Worm (Caenorhabditis elegans) whole organism, L2 larva: ENCODE data around the gene T10B5.7.

Experiments
- C34F6.9 ChIP-seq: fragments of 150-350 bp; optimal IDR thresholded peaks from 2 replicates; lab custom pipeline; 2014; ENCODE audit warnings: missing biosample characterization, missing genetic modification characterization
- F13H6.1 ChIP-seq: sonication (generic microtip); optimal IDR thresholded peaks from 2 replicates; lab custom pipeline; 2016; ENCODE audit warnings: missing genetic modification characterization, missing compliant biosample characterization
- R02D3.7 ChIP-seq: fragments of 150-350 bp; optimal IDR thresholded peaks from 2 replicates; lab custom pipeline; 2014; ENCODE audit warnings: missing biosample characterization, missing genetic modification characterization
- aly-2 ChIP-seq: fragments of 150-350 bp; optimal IDR thresholded peaks from 2 replicates; lab custom pipeline; 2014; ENCODE audit warnings: missing biosample characterization, missing genetic modification characterization
- ama-1 ChIP-seq: fragments of 150-350 bp; optimal IDR thresholded peaks from 2 replicates; lab custom pipeline; 2018; ENCODE audit warnings: inconsistent platforms
- blmp-1 ChIP-seq: sonication (generic microtip); optimal IDR thresholded peaks from 2 replicates; lab custom pipeline; 2017; ENCODE audit warnings: missing genetic modification characterization, mild to moderate bottlenecking, missing compliant biosample characterization, antibody characterized with exemption, moderate library complexity; ENCODE audit not compliant: insufficient read depth
- ceh-16 ChIP-seq: fragments of 150-350 bp; optimal IDR thresholded peaks from 2 replicates; lab custom pipeline; 2014; ENCODE audit warnings: missing biosample characterization, missing genetic modification characterization
- ceh-82 ChIP-seq: fragments of 150-350 bp; optimal IDR thresholded peaks from 2 replicates; lab custom pipeline; 2014; ENCODE audit warnings: missing biosample characterization, missing genetic modification characterization
- crh-2 ChIP-seq: sonication (generic microtip); optimal IDR thresholded peaks from 2 replicates; lab custom pipeline; 2017; ENCODE audit warnings: missing biosample characterization, missing genetic modification characterization
- dmd-4 ChIP-seq: sonication (generic microtip); optimal IDR thresholded peaks from 2 replicates; lab custom pipeline; 2017; ENCODE audit warnings: missing biosample characterization, missing genetic modification characterization
- egl-27 ChIP-seq: sonication (generic microtip); optimal IDR thresholded peaks from 3 replicates; lab custom pipeline; 2017; ENCODE audit warnings: missing biosample characterization, missing genetic modification reagents, missing genetic modification characterization
- elt-1 ChIP-seq: fragments of 150-350 bp; optimal IDR thresholded peaks from 2 replicates; lab custom pipeline; 2014; ENCODE audit warnings: missing biosample characterization, missing genetic modification characterization
- fos-1 ChIP-seq: fragments of 150-350 bp; optimal IDR thresholded peaks from 2 replicates; lab custom pipeline; 2014; ENCODE audit warnings: missing biosample characterization, missing genetic modification characterization
- gmeb-1 ChIP-seq: fragments of 150-350 bp; optimal IDR thresholded peaks from 2 replicates; lab custom pipeline; 2014; ENCODE audit warnings: missing biosample characterization, missing genetic modification characterization
- lin-11 ChIP-seq: fragments of 150-350 bp; sonication (generic microtip); optimal IDR thresholded peaks from 2 replicates; lab custom pipeline; 2014; ENCODE audit warnings: missing biosample characterization, missing genetic modification characterization, inconsistent platforms, mixed read lengths
- lin-39 ChIP-seq: fragments of 150-350 bp; optimal IDR thresholded peaks from 2 replicates; lab custom pipeline; 2014; ENCODE audit warnings: missing biosample characterization, missing genetic modification reagents, missing genetic modification characterization
- lsy-2 ChIP-seq, 2 experiments: fragments of 150-350 bp in 1 of 2; sonication (generic microtip) in 1 of 2; optimal IDR thresholded peaks; 2 replicates each; lab custom pipeline; 2014 to 2017; ENCODE audit warnings: missing biosample characterization in 2 of 2, missing genetic modification characterization in 2 of 2
- nhr-10 ChIP-seq: sonication (generic microtip); optimal IDR thresholded peaks from 2 replicates; lab custom pipeline; 2017; ENCODE audit warnings: missing biosample characterization, missing genetic modification characterization
- nhr-129 ChIP-seq: fragments of 150-350 bp; optimal IDR thresholded peaks from 2 replicates; lab custom pipeline; 2014; ENCODE audit warnings: missing biosample characterization, missing genetic modification characterization
- nhr-21 ChIP-seq: fragments of 150-350 bp; optimal IDR thresholded peaks from 2 replicates; lab custom pipeline; 2014; ENCODE audit warnings: missing biosample characterization, missing genetic modification characterization
- nhr-23 ChIP-seq: fragments of 150-350 bp; optimal IDR thresholded peaks from 2 replicates; lab custom pipeline; 2014; ENCODE audit warnings: missing biosample characterization, missing genetic modification reagents, missing genetic modification characterization
- nhr-25 ChIP-seq: fragments of 150-350 bp; sonication (generic microtip); optimal IDR thresholded peaks from 3 replicates; lab custom pipeline; 2014; ENCODE audit warnings: missing biosample characterization, missing genetic modification characterization
- nhr-6 ChIP-seq: fragments of 150-350 bp; optimal IDR thresholded peaks from 2 replicates; lab custom pipeline; 2014; ENCODE audit warnings: missing biosample characterization, missing genetic modification characterization
- nhr-77 ChIP-seq: fragments of 150-350 bp; optimal IDR thresholded peaks from 2 replicates; lab custom pipeline; 2014; ENCODE audit warnings: missing biosample characterization, missing genetic modification characterization
- sma-3 ChIP-seq: sonication (generic microtip); optimal IDR thresholded peaks from 2 replicates; lab custom pipeline; 2016; ENCODE audit warnings: missing genetic modification reagents, missing genetic modification characterization, missing compliant biosample characterization
- sma-9 ChIP-seq, 2 experiments: fragments of 150-350 bp in 1 of 2; sonication (generic microtip) in 1 of 2; optimal IDR thresholded peaks; 2 replicates each; lab custom pipeline; 2014 to 2016; ENCODE audit warnings: missing genetic modification characterization in 2 of 2, mild to moderate bottlenecking in 1 of 2, missing biosample characterization in 1 of 2, missing compliant biosample characterization in 1 of 2, missing genetic modification reagents in 1 of 2, moderate library complexity in 1 of 2
- unc-39 ChIP-seq: fragments of 150-350 bp; optimal IDR thresholded peaks from 2 replicates; lab custom pipeline; 2014; ENCODE audit warnings: missing biosample characterization, missing genetic modification characterization
- unc-55 ChIP-seq: fragments of 150-350 bp; sonication (generic microtip); optimal IDR thresholded peaks from 3 replicates; lab custom pipeline; 2014; ENCODE audit warnings: missing biosample characterization, missing genetic modification reagents, missing genetic modification characterization
- unc-62 ChIP-seq: fragments of 150-350 bp; optimal IDR thresholded peaks from 2 replicates; lab custom pipeline; 2014; ENCODE audit warnings: missing biosample characterization, missing genetic modification reagents, missing genetic modification characterization
- zag-1 ChIP-seq: fragments of 150-350 bp; optimal IDR thresholded peaks from 2 replicates; lab custom pipeline; 2014; ENCODE audit warnings: missing biosample characterization, missing genetic modification characterization
- ztf-1 ChIP-seq: fragments of 200-800 bp; sonication (Bioruptor generic); conservative IDR thresholded peaks from 2 replicates; pipeline ENCODE4 v1.3.6; 2022; ENCODE audit warnings: missing genetic modification characterization, missing compliant biosample characterization
- ztf-4 ChIP-seq: fragments of 150-350 bp; optimal IDR thresholded peaks from 2 replicates; lab custom pipeline; 2014; ENCODE audit warnings: missing biosample characterization, missing genetic modification characterization

T10B5.7 gene

DNA sequence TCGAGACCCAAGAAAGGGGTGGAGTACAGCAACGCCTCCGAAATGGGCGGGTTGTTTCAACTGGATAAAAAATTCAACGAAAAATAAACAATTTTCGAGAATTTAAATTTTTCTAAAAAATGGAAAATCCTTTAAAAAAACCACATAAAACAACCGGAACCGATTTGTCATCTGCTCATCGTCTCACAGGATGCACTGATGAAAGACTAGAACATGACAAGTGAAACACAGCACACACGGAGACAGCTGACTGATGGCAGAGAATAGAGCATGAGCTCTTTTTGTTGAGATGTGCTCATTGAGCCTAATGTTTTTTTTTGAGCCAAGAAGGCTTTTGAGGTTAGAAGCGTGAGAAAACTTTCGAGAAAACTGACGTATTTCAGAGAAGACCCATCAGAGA lies 44.0 kb downstream of the T10B5.7 start:
- TF ChIP-seq C34F6.9 (tag; lab: Kevin White, UChicago) (no peak), unc-55 (GFP tag; lab: Kevin White, UChicago) (peak; percentile 68), nhr-129 (tag; lab: Kevin White, UChicago) (peak; percentile 9)

DNA sequence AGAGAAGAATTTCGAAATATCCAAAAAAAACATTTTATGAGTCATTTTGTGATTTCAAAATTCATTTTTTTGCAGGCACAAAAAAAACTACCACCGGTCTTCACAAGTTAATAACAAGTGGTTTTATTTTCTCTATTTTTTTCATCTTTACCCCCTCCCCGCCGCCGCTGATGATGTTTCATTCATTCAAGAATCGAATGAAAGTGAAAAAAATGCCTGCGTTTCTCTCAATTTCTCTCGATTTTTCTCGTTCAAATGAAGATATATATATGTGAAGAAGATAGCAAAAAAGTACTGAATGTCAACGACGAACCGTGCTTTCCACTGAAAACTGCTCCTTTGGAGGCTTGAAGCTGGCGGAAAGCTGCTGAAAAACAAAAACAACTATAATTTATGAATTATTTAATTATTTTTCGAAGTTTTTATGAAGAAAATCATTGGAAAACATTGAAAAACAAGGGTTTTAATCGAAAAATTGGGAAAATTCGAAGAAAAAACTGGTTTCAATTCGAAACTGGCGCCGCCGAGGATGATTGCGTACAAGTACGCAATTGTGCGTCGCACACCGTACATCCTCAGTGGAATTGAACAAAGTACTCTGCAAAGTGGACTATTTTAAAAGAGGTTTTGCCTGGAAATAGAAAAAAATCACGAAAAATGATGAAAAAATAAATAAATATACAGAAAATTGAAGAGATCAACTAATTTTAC lies 46.7 kb downstream of the T10B5.7 start, which contains the start of gene zig-11:
TSS of gene zig-11 (minus strand) at position 373 of the 711 bp plus-strand sequence.
- TF ChIP-seq zag-1 (tag; lab: Kevin White, UChicago), result no peak
- no peak for TF ChIP-seq nhr-23 (tag; lab: Kevin White, UChicago)
- no peak for TF ChIP-seq F13H6.1 (tag; lab: Kevin White, UChicago)
- no peak for TF ChIP-seq crh-2
- no peak for TF ChIP-seq nhr-21
- peak; percentile 43 for TF ChIP-seq unc-55 (GFP tag; lab: Kevin White, UChicago)
- TF ChIP-seq dmd-4 (tag; lab: Kevin White, UChicago), result no peak
- TF ChIP-seq nhr-25 (tag; lab: Kevin White, UChicago), result no peak
- no peak for TF ChIP-seq ztf-1 (GFP tag; lab: Robert Waterston, UW)
- TF ChIP-seq fos-1 (tag; lab: Kevin White, UChicago), result no peak
- TF ChIP-seq nhr-10 (tag; lab: Kevin White, UChicago), result no peak
- peak; percentile 63 for TF ChIP-seq gmeb-1 (tag; lab: Kevin White, UChicago)
- no peak for TF ChIP-seq R02D3.7 (tag; lab: Kevin White, UChicago)
- TF ChIP-seq ztf-4 (tag; lab: Kevin White, UChicago), result no peak
- TF ChIP-seq lin-39 (tag; lab: Kevin White, UChicago), result no peak
- peak; percentile 7 for TF ChIP-seq C34F6.9 (tag; lab: Kevin White, UChicago)
- peak in 1 of 2 experiments; percentile 82 for TF ChIP-seq lsy-2 (tag; optimal IDR thresholded peaks at IDR 0.05; lab: Kevin White, UChicago)
- no peak for TF ChIP-seq elt-1
- no peak for TF ChIP-seq aly-2
- no peak for TF ChIP-seq egl-27 (tag; lab: Kevin White, UChicago)
- no peak for TF ChIP-seq sma-9 (GFP tag; optimal IDR thresholded peaks at IDR 0.05; lab: Kevin White, UChicago)
- no peak for TF ChIP-seq sma-9 (tag; optimal IDR thresholded peaks at IDR 0.05; lab: Kevin White, UChicago)
- TF ChIP-seq ceh-82 (tag; lab: Kevin White, UChicago), result no peak
- no peak for TF ChIP-seq ceh-16
- TF ChIP-seq ama-1, result no peak
- TF ChIP-seq lin-11 (tag; lab: Kevin White, UChicago), result no peak
- TF ChIP-seq unc-62 (GFP tag; lab: Kevin White, UChicago), result no peak
- TF ChIP-seq blmp-1, result peak; percentile 94
- TF ChIP-seq sma-3 (GFP tag; lab: Kevin White, UChicago), result no peak
- TF ChIP-seq, all 48 proteins: peak for 5

DNA sequence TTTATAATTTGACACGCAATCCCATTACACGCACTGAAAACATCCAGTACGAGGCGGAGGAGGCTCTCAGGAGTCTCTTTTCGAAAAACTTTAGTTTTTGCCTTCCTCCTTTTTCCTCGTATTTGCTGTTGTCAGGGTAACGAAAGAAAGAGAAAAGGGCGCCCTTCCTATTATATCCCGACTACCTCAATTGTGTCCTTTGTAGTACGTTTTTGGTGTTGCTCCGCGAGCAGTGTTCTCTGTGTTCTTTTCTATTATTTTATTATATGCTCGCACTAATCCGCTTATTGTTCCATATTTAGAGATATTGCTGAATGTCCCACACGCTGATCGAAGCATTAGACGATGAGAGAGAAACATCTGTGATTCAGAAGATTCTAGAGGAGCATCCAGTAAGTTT lies 49.5 kb downstream of the T10B5.7 start, which contains the start of gene nphp-2:
TSS of gene nphp-2 (plus strand) at position 301 of the 400 bp plus-strand sequence.
- TF ChIP-seq lin-11 (tag; lab: Kevin White, UChicago), result no peak
- TF ChIP-seq lsy-2 (tag; optimal IDR thresholded peaks at IDR 0.05; lab: Kevin White, UChicago), result no peak
- no peak for TF ChIP-seq nhr-77 (tag; lab: Kevin White, UChicago)
- no peak for TF ChIP-seq nhr-6 (tag; lab: Kevin White, UChicago)
- no peak for TF ChIP-seq unc-62 (GFP tag; lab: Kevin White, UChicago)
- TF ChIP-seq sma-3 (GFP tag; lab: Kevin White, UChicago), result no peak
- no peak for TF ChIP-seq nhr-21
- TF ChIP-seq F13H6.1 (tag; lab: Kevin White, UChicago), result no peak
- TF ChIP-seq ztf-4 (tag; lab: Kevin White, UChicago), result no peak
- TF ChIP-seq C34F6.9 (tag; lab: Kevin White, UChicago), result no peak
- no peak for TF ChIP-seq nhr-23 (tag; lab: Kevin White, UChicago)
- no peak for TF ChIP-seq blmp-1
- TF ChIP-seq fos-1 (tag; lab: Kevin White, UChicago), result no peak
- no peak for TF ChIP-seq unc-39
- TF ChIP-seq egl-27 (tag; lab: Kevin White, UChicago), result no peak
- TF ChIP-seq aly-2, result no peak
- TF ChIP-seq zag-1 (tag; lab: Kevin White, UChicago), result no peak
- TF ChIP-seq, all 48 proteins: peak for 0
